Worm (Caenorhabditis elegans) whole organism, midembryonic: Measurements from ENCODE around the gene F53C3.11.

ENCODE experiments used
- flt-1 ChIP-seq: fragments of 200-800 bp; sonication (Bioruptor generic); IDR thresholded peaks from 2 replicates; pipeline ENCODE4 v1.3.6; 2022; ENCODE audit warnings: missing genetic modification characterization, missing compliant biosample characterization
- med-1 ChIP-seq: sonication (generic microtip); optimal IDR thresholded peaks from 2 replicates; lab custom pipeline; 2017; ENCODE audit warnings: missing genetic modification characterization, mild to moderate bottlenecking, missing compliant biosample characterization, antibody characterized with exemption, missing genetic modification reagents; ENCODE audit not compliant: insufficient read depth
- ref-1 ChIP-seq: fragments of 200-800 bp; sonication (Bioruptor generic); conservative IDR thresholded peaks from 2 replicates; pipeline ENCODE4 v1.3.6; 2022; ENCODE audit warnings: missing genetic modification reagents, missing genetic modification characterization, missing compliant biosample characterization

DNA sequence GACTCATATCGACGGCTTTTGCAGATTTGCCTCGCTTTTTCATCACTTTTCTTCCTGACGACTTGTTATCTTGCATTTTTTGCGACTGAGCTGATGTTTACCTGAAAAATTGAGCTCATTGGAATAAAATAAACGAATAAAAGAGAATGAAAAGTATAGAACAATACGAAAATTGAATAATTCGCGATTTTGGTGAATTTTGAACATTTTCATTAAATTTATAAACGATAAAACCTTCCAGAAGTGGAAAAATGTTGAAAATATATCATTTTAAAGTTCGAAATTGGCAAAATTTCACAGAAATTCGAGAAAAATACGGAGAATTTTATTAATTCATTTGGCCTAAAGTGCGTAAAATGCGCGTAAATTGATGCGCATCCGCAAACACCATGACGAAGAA lies 27.1 kb upstream of the F53C3.11 start, which contains the start of gene Y14H12B.2:
- TF ChIP-seq med-1 (GFP tag; lab: Kevin White, UChicago): no peak
- no peak for TF ChIP-seq ref-1 (GFP tag; lab: Robert Waterston, UW)
- TF ChIP-seq flt-1 (GFP tag; lab: Robert Waterston, UW): no peak
